Fruit fly (Drosophila melanogaster) whole organism, embryonic: ENCODE measurements around the gene h-cup.

Experiments
- Bdp1 ChIP-seq: fragments of 200-800 bp; sonication (Bioruptor generic); optimal IDR thresholded peaks from 3 replicates; lab custom pipeline; 2016; ENCODE audit warnings: missing biosample characterization, missing genetic modification characterization
- CG10274 ChIP-seq: fragments of 200-800 bp; sonication (Bioruptor generic); optimal IDR thresholded peaks from 3 replicates; lab custom pipeline; 2017; ENCODE audit warnings: missing biosample characterization, mild to moderate bottlenecking, missing genetic modification characterization
- CG12299 ChIP-seq: fragments of 200-800 bp; sonication (Bioruptor generic); optimal IDR thresholded peaks from 2 replicates; lab custom pipeline; 2018; ENCODE audit warnings: missing biosample characterization, mild to moderate bottlenecking, missing genetic modification characterization
- CG13424 ChIP-seq: fragments of 200-800 bp; sonication (Bioruptor generic); optimal IDR thresholded peaks from 2 replicates; lab custom pipeline; 2019; ENCODE audit warnings: missing biosample characterization, mild to moderate bottlenecking, missing genetic modification characterization, moderate library complexity
- CG13775 ChIP-seq: fragments of 200-800 bp; sonication (Bioruptor generic); optimal IDR thresholded peaks from 3 replicates; lab custom pipeline; 2017; ENCODE audit warnings: missing biosample characterization, mild to moderate bottlenecking, missing genetic modification characterization
- CG13894 ChIP-seq: fragments of 200-800 bp; sonication (Bioruptor generic); optimal IDR thresholded peaks from 3 replicates; lab custom pipeline; 2018; ENCODE audit warnings: missing biosample characterization, mild to moderate bottlenecking, missing genetic modification characterization, moderate library complexity
- CG17328 ChIP-seq: fragments of 200-800 bp; sonication (Bioruptor generic); IDR thresholded peaks from 2 replicates; pipeline ENCODE4 v1.3.6; 2022; ENCODE audit warnings: missing biosample characterization, missing genetic modification characterization
- CG17359 ChIP-seq: fragments of 200-800 bp; sonication (Bioruptor generic); optimal IDR thresholded peaks from 3 replicates; lab custom pipeline; 2018; ENCODE audit warnings: missing biosample characterization, mild to moderate bottlenecking, missing genetic modification characterization, moderate library complexity
- CG17361 ChIP-seq: fragments of 200-800 bp; sonication (Bioruptor generic); IDR thresholded peaks from 3 replicates; pipeline ENCODE4 v1.3.6; 2022; ENCODE audit warnings: missing biosample characterization, missing genetic modification characterization
- CG17912 ChIP-seq: fragments of 200-800 bp; sonication (Bioruptor generic); optimal IDR thresholded peaks from 2 replicates; lab custom pipeline; 2018; ENCODE audit warnings: missing biosample characterization, mild to moderate bottlenecking, missing genetic modification characterization
- CG1792 ChIP-seq: fragments of 200-800 bp; sonication (Bioruptor generic); optimal IDR thresholded peaks from 2 replicates; lab custom pipeline; 2016; ENCODE audit warnings: missing biosample characterization, missing genetic modification characterization
- CG43689 ChIP-seq: fragments of 200-800 bp; sonication (Bioruptor generic); IDR thresholded peaks from 2 replicates; pipeline ENCODE4 v1.3.6; 2022; ENCODE audit warnings: missing biosample characterization, missing genetic modification characterization
- CG8281 ChIP-seq: fragments of 200-800 bp; sonication (Bioruptor generic); optimal IDR thresholded peaks from 2 replicates; lab custom pipeline; 2018; ENCODE audit warnings: missing biosample characterization, mild to moderate bottlenecking, missing genetic modification characterization, moderate library complexity
- CG8388 ChIP-seq: fragments of 200-800 bp; sonication (Bioruptor generic); optimal IDR thresholded peaks from 2 replicates; lab custom pipeline; 2019; ENCODE audit warnings: missing biosample characterization, mild to moderate bottlenecking, missing genetic modification characterization, moderate library complexity
- CG8924 ChIP-seq: fragments of 200-800 bp; optimal IDR thresholded peaks from 3 replicates; lab custom pipeline; 2019; ENCODE audit warnings: missing biosample characterization, mild to moderate bottlenecking, missing genetic modification characterization, moderate library complexity
- Camta ChIP-seq: fragments of 200-800 bp; sonication (Bioruptor generic); optimal IDR thresholded peaks from 2 replicates; lab custom pipeline; 2016; ENCODE audit warnings: missing biosample characterization, missing genetic modification characterization
- CkIIα-i1 ChIP-seq: fragments of 200-800 bp; sonication (Bioruptor generic); IDR thresholded peaks from 2 replicates; pipeline ENCODE4 v1.3.6; 2022; ENCODE audit warnings: missing biosample characterization, missing genetic modification characterization
- D ChIP-seq, 2 experiments: fragments of 200-800 bp in 1 of 2; fragments of >200 bp in 1 of 2; sonication (Bioruptor generic) in 1 of 2; optimal IDR thresholded peaks; 2 replicates in 1 of 2; 3 replicates in 1 of 2; lab custom pipeline; 2017; ENCODE audit warnings: mild to moderate bottlenecking in 1 of 2, missing biosample characterization in 1 of 2, missing genetic modification characterization in 1 of 2, missing genetic modification reagents in 1 of 2
- D19A ChIP-seq: fragments of 200-800 bp; optimal IDR thresholded peaks from 3 replicates; lab custom pipeline; 2019; ENCODE audit warnings: missing biosample characterization, mild to moderate bottlenecking, missing genetic modification characterization, moderate library complexity
- Dll ChIP-seq: fragments of 200-800 bp; sonication (Bioruptor generic); IDR thresholded peaks from 4 replicates; pipeline ENCODE4 v1.3.6; 2022; ENCODE audit warnings: missing biosample characterization, missing genetic modification characterization; ENCODE audit not compliant: partially characterized antibody
- Dp ChIP-seq: fragments of 200-800 bp; sonication (Bioruptor generic); optimal IDR thresholded peaks from 2 replicates; lab custom pipeline; 2018; ENCODE audit warnings: missing biosample characterization, mild to moderate bottlenecking, missing genetic modification characterization, moderate library complexity
- Hr39 ChIP-seq: fragments of >200 bp; optimal IDR thresholded peaks from 2 replicates; lab custom pipeline; 2017
- NFAT ChIP-seq: fragments of 200-800 bp; sonication (Bioruptor generic); IDR thresholded peaks from 2 replicates; pipeline ENCODE4 v1.3.6; 2022; ENCODE audit warnings: missing biosample characterization, missing genetic modification characterization
- NK7.1 ChIP-seq: fragments of 200-800 bp; sonication (Bioruptor generic); optimal IDR thresholded peaks from 3 replicates; lab custom pipeline; 2016; ENCODE audit warnings: missing biosample characterization, missing genetic modification characterization
- Nf-YA ChIP-seq: fragments of 200-800 bp; sonication (Bioruptor generic); IDR thresholded peaks from 2 replicates; pipeline ENCODE4 v1.3.6; 2022; ENCODE audit warnings: missing biosample characterization, missing genetic modification characterization
- Oaz ChIP-seq: fragments of 200-800 bp; sonication (Bioruptor generic); IDR thresholded peaks from 2 replicates; pipeline ENCODE4 v1.3.6; 2022; ENCODE audit warnings: missing biosample characterization, missing genetic modification characterization
- Pdp1 ChIP-seq, 2 experiments: fragments of 200-800 bp; sonication (Bioruptor generic); optimal IDR thresholded peaks; 3 replicates each; lab custom pipeline; 2016; ENCODE audit warnings: missing biosample characterization in 2 of 2, missing genetic modification characterization in 2 of 2, mild to moderate bottlenecking in 1 of 2, moderate library complexity in 1 of 2
- Rx ChIP-seq: fragments of 200-800 bp; sonication (Bioruptor generic); IDR thresholded peaks from 2 replicates; pipeline ENCODE4 v1.3.6; 2022; ENCODE audit warnings: missing biosample characterization, missing genetic modification characterization
- Six4 ChIP-seq: fragments of 200-800 bp; sonication (Bioruptor generic); optimal IDR thresholded peaks from 2 replicates; lab custom pipeline; 2016; ENCODE audit warnings: missing biosample characterization, missing genetic modification characterization
- ash1 ChIP-seq: fragments of 200-800 bp; sonication (Bioruptor generic); optimal IDR thresholded peaks from 2 replicates; lab custom pipeline; 2018; ENCODE audit warnings: missing biosample characterization, mild to moderate bottlenecking, missing genetic modification characterization
- chinmo ChIP-seq: fragments of 200-800 bp; sonication (Bioruptor generic); IDR thresholded peaks from 4 replicates; pipeline ENCODE4 v1.3.6; 2022; ENCODE audit warnings: missing biosample characterization, missing genetic modification characterization; ENCODE audit not compliant: partially characterized antibody
- chn ChIP-seq: fragments of 200-800 bp; sonication (Bioruptor generic); optimal IDR thresholded peaks from 2 replicates; lab custom pipeline; 2016; ENCODE audit warnings: missing biosample characterization, missing genetic modification characterization
- corto ChIP-seq: fragments of 200-800 bp; sonication (Bioruptor generic); optimal IDR thresholded peaks from 2 replicates; lab custom pipeline; 2016; ENCODE audit warnings: missing biosample characterization, mild to moderate bottlenecking, missing genetic modification characterization, moderate library complexity
- croc ChIP-seq: fragments of 200-800 bp; sonication (Bioruptor generic); conservative IDR thresholded peaks from 3 replicates; pipeline ENCODE4 v1.3.6; 2022; ENCODE audit warnings: missing biosample characterization, missing genetic modification characterization
- crp ChIP-seq, 2 experiments: fragments of 200-800 bp; sonication (Bioruptor generic); optimal IDR thresholded peaks; 2 replicates in 1 of 2; 3 replicates in 1 of 2; lab custom pipeline; 2017; ENCODE audit warnings: missing biosample characterization in 2 of 2, missing genetic modification characterization in 2 of 2, mild to moderate bottlenecking in 1 of 2, moderate library complexity in 1 of 2
- da ChIP-seq: fragments of 200-800 bp; sonication (Bioruptor generic); optimal IDR thresholded peaks from 2 replicates; lab custom pipeline; 2016; ENCODE audit warnings: missing biosample characterization, missing genetic modification characterization
- gsb ChIP-seq: fragments of 200-800 bp; sonication (Bioruptor generic); IDR thresholded peaks from 2 replicates; pipeline ENCODE4 v1.3.6; 2022; ENCODE audit warnings: missing biosample characterization, missing genetic modification characterization
- her ChIP-seq: fragments of 200-800 bp; sonication (Bioruptor generic); optimal IDR thresholded peaks from 2 replicates; lab custom pipeline; 2016; ENCODE audit warnings: missing biosample characterization, missing genetic modification characterization
- inv ChIP-seq: fragments of 200-800 bp; sonication (Bioruptor generic); IDR thresholded peaks from 2 replicates; pipeline ENCODE4 v1.3.6; 2022; ENCODE audit warnings: missing biosample characterization, missing genetic modification characterization; ENCODE audit not compliant: partially characterized antibody
- jigr1 ChIP-seq: fragments of 200-800 bp; sonication (Bioruptor generic); IDR thresholded peaks from 3 replicates; pipeline ENCODE4 v1.3.6; 2022; ENCODE audit warnings: missing biosample characterization, missing genetic modification characterization
- jing ChIP-seq: fragments of 200-800 bp; sonication (Bioruptor generic); optimal IDR thresholded peaks from 2 replicates; lab custom pipeline; 2018; ENCODE audit warnings: missing biosample characterization, mild to moderate bottlenecking, missing genetic modification characterization
- lbe ChIP-seq: fragments of 200-800 bp; sonication (Bioruptor generic); optimal IDR thresholded peaks from 2 replicates; lab custom pipeline; 2016; ENCODE audit warnings: missing biosample characterization, mild to moderate bottlenecking, missing genetic modification characterization
- nom ChIP-seq: fragments of 200-800 bp; sonication (Bioruptor generic); optimal IDR thresholded peaks from 2 replicates; lab custom pipeline; 2017; ENCODE audit warnings: missing biosample characterization, missing genetic modification characterization, mild to moderate bottlenecking, moderate library complexity, missing genetic modification reagents
- p53 ChIP-seq: fragments of 200-800 bp; sonication (Bioruptor generic); optimal IDR thresholded peaks from 2 replicates; lab custom pipeline; 2016; ENCODE audit warnings: missing biosample characterization, missing genetic modification characterization
- run ChIP-seq: fragments of 200-800 bp; sonication (Bioruptor generic); optimal IDR thresholded peaks from 3 replicates; lab custom pipeline; 2018; ENCODE audit warnings: missing biosample characterization, mild to moderate bottlenecking, missing genetic modification characterization
- schlank ChIP-seq: fragments of 200-800 bp; sonication (Bioruptor generic); optimal IDR thresholded peaks from 2 replicates; lab custom pipeline; 2018; ENCODE audit warnings: missing biosample characterization, mild to moderate bottlenecking, missing genetic modification characterization
- tin ChIP-seq: fragments of 200-800 bp; sonication (Bioruptor generic); optimal IDR thresholded peaks from 3 replicates; lab custom pipeline; 2016; ENCODE audit warnings: missing biosample characterization, missing genetic modification characterization
- trh ChIP-seq: fragments of 200-800 bp; sonication (Bioruptor generic); optimal IDR thresholded peaks from 2 replicates; lab custom pipeline; 2016; ENCODE audit warnings: missing biosample characterization, missing genetic modification characterization
- vfl ChIP-seq: fragments of 200-800 bp; sonication (Bioruptor generic); optimal IDR thresholded peaks from 2 replicates; lab custom pipeline; 2016; ENCODE audit warnings: missing biosample characterization, missing genetic modification characterization
- zf30C ChIP-seq: fragments of 200-800 bp; sonication (Bioruptor generic); optimal IDR thresholded peaks from 3 replicates; lab custom pipeline; 2018; ENCODE audit warnings: missing biosample characterization, mild to moderate bottlenecking, missing genetic modification characterization

h-cup gene

DNA sequence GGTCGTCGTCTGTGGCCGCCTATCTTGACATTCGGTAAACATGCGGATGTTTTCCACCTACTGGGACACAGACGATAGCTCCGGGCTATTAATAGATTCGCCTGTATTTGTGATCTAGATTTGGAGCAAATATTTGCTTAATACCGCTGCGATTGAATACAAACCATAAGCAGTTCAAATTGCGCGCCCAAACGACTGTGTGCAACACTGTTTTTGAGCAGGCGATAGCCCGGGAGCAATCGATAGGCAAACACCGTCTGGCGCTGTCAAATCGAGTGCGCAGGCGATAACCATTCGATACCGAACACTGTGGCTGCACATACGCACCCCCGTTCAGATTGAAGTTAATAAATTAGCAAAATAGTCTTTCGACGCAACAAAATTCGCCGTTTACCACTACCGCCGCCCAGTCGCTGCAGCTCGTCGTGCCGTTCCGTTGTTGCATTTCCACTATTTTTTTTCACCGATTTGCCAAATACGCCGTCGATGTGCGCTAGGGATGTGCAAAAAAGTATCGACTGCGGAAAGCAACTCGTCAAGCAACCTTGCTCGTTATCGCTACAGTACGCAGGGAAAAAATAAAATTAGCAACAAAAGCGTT is 25.5 kb upstream of the h-cup start, which contains the start of gene Atx2 (continued):
- no peak for TF ChIP-seq Camta (GFP tag; lab: Kevin White, UChicago)
- no peak for TF ChIP-seq CG17912 (GFP tag; lab: Kevin White, UChicago)
- TF ChIP-seq inv (GFP tag; lab: Robert Waterston, UW), result peak; percentile 95
- TF ChIP-seq lbe (GFP tag; lab: Kevin White, UChicago), result no peak
- no peak for TF ChIP-seq CG12299 (tag; lab: Kevin White, UChicago)
- TF ChIP-seq run (tag; lab: Kevin White, UChicago), result no peak
- peak; percentile 1 for TF ChIP-seq NK7.1 (GFP tag; lab: Kevin White, UChicago)
- no peak for TF ChIP-seq croc (GFP tag; lab: Robert Waterston, UW)
- no peak for TF ChIP-seq zf30C
- TF ChIP-seq CG17361 (GFP tag; lab: Robert Waterston, UW), result peak; percentile 38; the same call in 2 of the 3 replicates
- TF ChIP-seq chn (GFP tag; lab: Kevin White, UChicago), result peak; percentile 3
- no peak for TF ChIP-seq Hr39
- peak; percentile 54 for TF ChIP-seq CG1792
- TF ChIP-seq da (GFP tag; lab: Kevin White, UChicago), result no peak
- TF ChIP-seq vfl (GFP tag; lab: Kevin White, UChicago), result peak; percentile 49
- TF ChIP-seq CG8281 (tag; lab: Kevin White, UChicago), result no peak
- TF ChIP-seq D19A (tag; lab: Kevin White, UChicago), result no peak
- no peak for TF ChIP-seq corto (GFP tag; lab: Kevin White, UChicago)
- peak; percentile 97 for TF ChIP-seq Dp (GFP tag; lab: Kevin White, UChicago)
- TF ChIP-seq CG17359 (tag; lab: Kevin White, UChicago), result peak; percentile 18
- peak; percentile 65 for TF ChIP-seq Bdp1 (GFP tag; lab: Kevin White, UChicago)
- peak in 1 of 2 experiments; percentile 31 for TF ChIP-seq Pdp1 (GFP tag; optimal IDR thresholded peaks at IDR 0.05; lab: Kevin White, UChicago)
- TF ChIP-seq Six4 (GFP tag; lab: Kevin White, UChicago), result no peak
- TF ChIP-seq Nf-YA (GFP tag; lab: Robert Waterston, UW), result no peak
- no peak for TF ChIP-seq ash1 (GFP tag; lab: Kevin White, UChicago)
- TF ChIP-seq jing (GFP tag; lab: Kevin White, UChicago), result no peak
- peak; percentile 66 for TF ChIP-seq NFAT (GFP tag; lab: Robert Waterston, UW)
- TF ChIP-seq her, result peak; percentile 55
- no peak for TF ChIP-seq CG10274
- TF ChIP-seq tin (GFP tag; lab: Kevin White, UChicago), result peak; percentile 25
- TF ChIP-seq CG13894 (tag; lab: Kevin White, UChicago), result no peak
- peak; percentile 95 for TF ChIP-seq Dll (GFP tag; lab: Robert Waterston, UW)
- peak; percentile 14 for TF ChIP-seq CG8388 (GFP tag; lab: Kevin White, UChicago)
- TF ChIP-seq chinmo (GFP tag; lab: Robert Waterston, UW), result peak; percentile 95
- no peak for TF ChIP-seq CG13424
- no peak for TF ChIP-seq nom (GFP tag; lab: Kevin White, UChicago)
- peak; percentile 18 for TF ChIP-seq CG8924
- peak; percentile 30 for TF ChIP-seq CG13775 (GFP tag; lab: Kevin White, UChicago)
- no peak for TF ChIP-seq Oaz (GFP tag; lab: Robert Waterston, UW)
- TF ChIP-seq Rx, result peak; percentile 23; the same call in 1 of the 2 replicates
- no peak for TF ChIP-seq schlank (tag; lab: Kevin White, UChicago)
- TF ChIP-seq CkIIα-i1 (GFP tag; lab: Robert Waterston, UW), result no peak
- no peak for TF ChIP-seq jigr1
- TF ChIP-seq p53 (GFP tag; lab: Kevin White, UChicago), result no peak
- TF ChIP-seq gsb (GFP tag; lab: Robert Waterston, UW), result no peak
- TF ChIP-seq crp (GFP tag; optimal IDR thresholded peaks at IDR 0.05; lab: Kevin White, UChicago), result peak in 1 of 2 experiments; percentile 39
- no peak for TF ChIP-seq CG43689 (GFP tag; lab: Robert Waterston, UW)
- 0 out of 2 replicates have a peak, but pooled peaks have one; percentile 43 for TF ChIP-seq CG17328 (GFP tag; lab: Robert Waterston, UW)
- TF ChIP-seq D (optimal IDR thresholded peaks at IDR 0.05; lab: Kevin White, UChicago), result no peak
- TF ChIP-seq D (GFP tag; optimal IDR thresholded peaks at IDR 0.05; lab: Kevin White, UChicago), result no peak
- no peak for TF ChIP-seq trh
